Worm (Caenorhabditis elegans): ENCODE measurements around the gene drd-5.

The drd-5 gene

ce11 chrX:8367553-8367952 lies 21.4 kb upstream of the drd-5 start, which contains the start of gene F40B5.2:
TSS of gene F40B5.2 (plus strand) at chrX:8367853.
- TF ChIP-seq dve-1 (tag; optimal IDR thresholded peaks at IDR 0.05) (no peak), ceh-24 (tag; optimal IDR thresholded peaks at IDR 0.05) (no peak), K09A11.1 (tag; optimal IDR thresholded peaks at IDR 0.05; ENCODE audit: insufficient read depth) (no peak), ceh-45 (GFP tag; IDR thresholded peaks at IDR 0.05) (no peak), ets-4 (tag; optimal IDR thresholded peaks at IDR 0.05) (no peak), hlh-8 (tag; optimal IDR thresholded peaks at IDR 0.05) (no peak), Y22D7AL.16 (tag; optimal IDR thresholded peaks at IDR 0.05) (no peak), hlh-30 (tag; optimal IDR thresholded peaks at IDR 0.05; ENCODE audit: insufficient read depth) (no peak)

ce11 chrX:8362379-8362778 lies 16.2 kb upstream of the drd-5 start:
- TF ChIP-seq T23F11.4 (GFP tag; optimal IDR thresholded peaks at IDR 0.05), result no peak
- no peak for TF ChIP-seq hlh-15 (tag; optimal IDR thresholded peaks at IDR 0.05)
- TF ChIP-seq rnt-1 (tag; optimal IDR thresholded peaks at IDR 0.05), result no peak
- TF ChIP-seq ceh-22 (tag; optimal IDR thresholded peaks at IDR 0.05), result no peak
- no peak for TF ChIP-seq ceh-48 (tag; optimal IDR thresholded peaks at IDR 0.05)
- TF ChIP-seq nhr-11 (tag; optimal IDR thresholded peaks at IDR 0.05), result no peak
- no peak for TF ChIP-seq npax-4 (tag; optimal IDR thresholded peaks at IDR 0.05)
- TF ChIP-seq syd-9 (tag; optimal IDR thresholded peaks at IDR 0.05), result no peak

- no peak for TF ChIP-seq unc-42 (tag; optimal IDR thresholded peaks at IDR 0.05)
- TF ChIP-seq sox-2 (GFP tag; IDR thresholded peaks at IDR 0.05), result no peak
- no peak for TF ChIP-seq che-1 (tag; optimal IDR thresholded peaks at IDR 0.05)
- no peak for TF ChIP-seq hlh-13 (GFP tag; optimal IDR thresholded peaks at IDR 0.05)
- TF ChIP-seq K02D7.2 (tag; optimal IDR thresholded peaks at IDR 0.05), result no peak
- no peak for TF ChIP-seq fkh-10 (GFP tag; optimal IDR thresholded peaks at IDR 0.05)
- TF ChIP-seq K09A11.1 (tag; optimal IDR thresholded peaks at IDR 0.05; ENCODE audit: insufficient read depth), result no peak
Observed at ce11 chrX:8356305-8356704, 10.2 kb upstream of the drd-5 start.

ce11 chrX:8355350-8355749 lies 9.2 kb upstream of the drd-5 start:
- no peak for TF ChIP-seq fax-1 (tag; optimal IDR thresholded peaks at IDR 0.05)

ce11 chrX:8354284-8354784 lies 8.2 kb upstream of the drd-5 start:
- TF ChIP-seq ceh-24 (tag; optimal IDR thresholded peaks at IDR 0.05) (no peak), sox-2 (GFP tag; IDR thresholded peaks at IDR 0.05) (no peak), hlh-6 (tag; optimal IDR thresholded peaks at IDR 0.05) (no peak), fax-1 (tag; optimal IDR thresholded peaks at IDR 0.05) (no peak), zip-5 (tag; optimal IDR thresholded peaks at IDR 0.05) (no peak), odd-2 (tag; optimal IDR thresholded peaks at IDR 0.05) (no peak), sox-4 (tag; optimal IDR thresholded peaks at IDR 0.05) (no peak), ceh-45 (GFP tag; IDR thresholded peaks at IDR 0.05) (no peak), F13H6.1 (tag; optimal IDR thresholded peaks at IDR 0.05) (no peak), pax-1 (tag; optimal IDR thresholded peaks at IDR 0.05) (no peak)

- TF ChIP-seq hlh-8 (tag; optimal IDR thresholded peaks at IDR 0.05) (no peak), syd-9 (tag; optimal IDR thresholded peaks at IDR 0.05) (no peak)
Observed at ce11 chrX:8350984-8351383, 4.8 kb upstream of the drd-5 start, which contains the start of gene npr-28. TSS of gene npr-28 (minus strand) at chrX:8351084.

- no peak for TF ChIP-seq nhr-232 (tag; optimal IDR thresholded peaks at IDR 0.05)
Observed at ce11 chrX:8341675-8342074, 4.5 kb downstream of the drd-5 start, which contains the start of gene F55E10.1. TSS of gene F55E10.1 (plus strand) at chrX:8341975.
